Fruit fly (Drosophila melanogaster): ENCODE data around the gene Saysd1.

DNA sequence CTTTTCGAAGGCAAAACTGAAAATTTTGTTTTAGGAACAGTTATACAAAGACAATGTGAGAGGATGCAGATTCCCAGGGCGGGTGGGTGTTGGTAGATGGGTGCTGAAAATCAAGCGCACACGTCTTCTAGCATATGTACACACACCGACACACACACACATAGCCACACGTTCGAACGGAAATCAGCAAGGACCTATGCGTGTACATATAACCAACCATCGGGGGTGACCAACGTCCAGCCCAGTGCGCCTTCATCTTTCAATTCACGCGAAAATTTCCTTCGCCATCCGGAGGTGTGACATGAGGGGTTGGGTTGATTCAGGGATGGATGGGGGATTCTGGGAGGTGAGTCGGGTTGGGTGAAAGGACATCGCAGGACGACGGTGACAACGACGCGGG lies 33.6 kb downstream of the Saysd1 start:
- no peak for TF ChIP-seq CG11617 (GFP tag; optimal IDR thresholded peaks at IDR 0.05)
- no peak for TF ChIP-seq CG33017 (tag; optimal IDR thresholded peaks at IDR 0.05)
- no peak for TF ChIP-seq CG7045 (GFP tag; optimal IDR thresholded peaks at IDR 0.05)
- no peak for TF ChIP-seq bab1 (GFP tag; optimal IDR thresholded peaks at IDR 0.05)
- TF ChIP-seq kay (GFP tag; ENCODE audit: borderline replicate concordance): no peak
- TF ChIP-seq CG14711 (tag; optimal IDR thresholded peaks at IDR 0.05): no peak
- no peak for TF ChIP-seq Clk (GFP tag; optimal IDR thresholded peaks at IDR 0.05)
- TF ChIP-seq CG1620 (GFP tag; optimal IDR thresholded peaks at IDR 0.05): no peak
